Fruit fly (Drosophila melanogaster): ENCODE data around the gene Sas-6.

dm6 chr3R:29985219-29985618, 9.9 kb upstream of the Sas-6 start:
- no peak for TF ChIP-seq CG8478 (optimal IDR thresholded peaks at IDR 0.05)
- TF ChIP-seq CTCF (optimal IDR thresholded peaks at IDR 0.05), result no peak
